Fruit fly (Drosophila melanogaster) whole organism, embryonic: ENCODE results near the gene obst-J.

ENCODE experiments used
- Atf6 ChIP-seq: fragments of 200-800 bp; sonication (Bioruptor generic); IDR thresholded peaks from 2 replicates; pipeline ENCODE4 v1.3.6; 2022; ENCODE audit warnings: missing biosample characterization, missing genetic modification characterization
- BEAF-32 ChIP-seq: fragments of 200-800 bp; sonication (Bioruptor generic); optimal IDR thresholded peaks from 3 replicates; lab custom pipeline; 2017; ENCODE audit warnings: missing biosample characterization, missing genetic modification characterization, mild to moderate bottlenecking, moderate library complexity, missing genetic modification reagents
- Blimp-1 ChIP-seq: fragments of 200-800 bp; sonication (Bioruptor generic); optimal IDR thresholded peaks from 3 replicates; lab custom pipeline; 2018; ENCODE audit warnings: missing biosample characterization, missing genetic modification characterization, mild to moderate bottlenecking, moderate library complexity, missing genetic modification reagents
- CG12391 ChIP-seq: fragments of 200-800 bp; sonication (Bioruptor generic); optimal IDR thresholded peaks from 3 replicates; lab custom pipeline; 2018; ENCODE audit warnings: missing biosample characterization, mild to moderate bottlenecking, missing genetic modification characterization, moderate library complexity
- CG14860 ChIP-seq: fragments of 200-800 bp; sonication (Bioruptor generic); IDR thresholded peaks from 3 replicates; pipeline ENCODE4 v1.3.6; 2022; ENCODE audit warnings: missing biosample characterization, missing genetic modification characterization; ENCODE audit not compliant: partially characterized antibody
- CG15011 ChIP-seq: fragments of 200-800 bp; sonication (Bioruptor generic); optimal IDR thresholded peaks from 3 replicates; lab custom pipeline; 2018; ENCODE audit warnings: missing biosample characterization, mild to moderate bottlenecking, missing genetic modification characterization
- CG15269 ChIP-seq: fragments of 200-800 bp; sonication (Bioruptor generic); optimal IDR thresholded peaks from 2 replicates; lab custom pipeline; 2018; ENCODE audit warnings: missing biosample characterization, mild to moderate bottlenecking, missing genetic modification characterization, moderate library complexity
- CG1529 ChIP-seq: fragments of 200-800 bp; sonication (Bioruptor generic); optimal IDR thresholded peaks from 3 replicates; lab custom pipeline; 2018; ENCODE audit warnings: missing biosample characterization, missing genetic modification characterization
- CG17829 ChIP-seq: fragments of 200-800 bp; optimal IDR thresholded peaks from 2 replicates; lab custom pipeline; 2019; ENCODE audit warnings: missing biosample characterization, mild to moderate bottlenecking, missing genetic modification characterization, moderate library complexity
- CG18764 ChIP-seq: fragments of 200-800 bp; sonication (Bioruptor generic); optimal IDR thresholded peaks from 3 replicates; lab custom pipeline; 2016; ENCODE audit warnings: missing biosample characterization, missing genetic modification characterization
- CG2120 ChIP-seq: fragments of 200-800 bp; sonication (Bioruptor generic); optimal IDR thresholded peaks from 3 replicates; lab custom pipeline; 2016; ENCODE audit warnings: missing biosample characterization, missing genetic modification characterization
- CG31441 ChIP-seq: fragments of 200-800 bp; sonication (Bioruptor generic); IDR thresholded peaks from 2 replicates; pipeline ENCODE4 v1.3.6; 2022; ENCODE audit warnings: missing biosample characterization, missing genetic modification characterization
- CG32532 ChIP-seq: fragments of 200-800 bp; sonication (Bioruptor generic); IDR thresholded peaks from 2 replicates; pipeline ENCODE4 v1.3.6; 2022; ENCODE audit warnings: missing biosample characterization, missing genetic modification characterization
- CG34224 ChIP-seq: fragments of 200-800 bp; sonication (Bioruptor generic); IDR thresholded peaks from 3 replicates; pipeline ENCODE4 v1.3.6; 2022; ENCODE audit warnings: missing biosample characterization, missing genetic modification characterization; ENCODE audit not compliant: partially characterized antibody
- CG3847 ChIP-seq: fragments of 200-800 bp; sonication (Bioruptor generic); IDR thresholded peaks from 2 replicates; pipeline ENCODE4 v1.3.6; 2022; ENCODE audit warnings: missing biosample characterization, missing genetic modification characterization
- CG7963 ChIP-seq: fragments of 200-800 bp; sonication (Bioruptor generic); IDR thresholded peaks from 3 replicates; pipeline ENCODE4 v1.3.6; 2022; ENCODE audit warnings: missing biosample characterization, missing genetic modification characterization; ENCODE audit not compliant: partially characterized antibody
- CG9932 ChIP-seq: fragments of 200-800 bp; sonication (Bioruptor generic); IDR thresholded peaks from 2 replicates; pipeline ENCODE4 v1.3.6; 2022; ENCODE audit warnings: missing biosample characterization, missing genetic modification characterization
- CTCF ChIP-seq: fragments of 200-800 bp; sonication (Bioruptor generic); optimal IDR thresholded peaks from 2 replicates; lab custom pipeline; 2017; ENCODE audit warnings: missing biosample characterization, mild to moderate bottlenecking, missing genetic modification characterization, moderate library complexity
- CoRest ChIP-seq: fragments of 200-800 bp; sonication (Bioruptor generic); optimal IDR thresholded peaks from 3 replicates; lab custom pipeline; 2018; ENCODE audit warnings: missing biosample characterization, mild to moderate bottlenecking, missing genetic modification characterization, moderate library complexity
- D19B ChIP-seq: fragments of 200-800 bp; sonication (Bioruptor generic); optimal IDR thresholded peaks from 2 replicates; lab custom pipeline; 2017; ENCODE audit warnings: missing biosample characterization, mild to moderate bottlenecking, missing genetic modification characterization
- Dp ChIP-seq: fragments of 200-800 bp; sonication (Bioruptor generic); optimal IDR thresholded peaks from 2 replicates; lab custom pipeline; 2018; ENCODE audit warnings: missing biosample characterization, mild to moderate bottlenecking, missing genetic modification characterization, moderate library complexity
- E2f2 ChIP-seq: fragments of 200-800 bp; sonication (Bioruptor generic); IDR thresholded peaks from 2 replicates; pipeline ENCODE4 v1.3.6; 2022; ENCODE audit warnings: missing biosample characterization, missing genetic modification characterization
- Fer3 ChIP-seq: fragments of 200-800 bp; sonication (Bioruptor generic); optimal IDR thresholded peaks from 2 replicates; lab custom pipeline; 2018; ENCODE audit warnings: missing biosample characterization, mild to moderate bottlenecking, missing genetic modification characterization, moderate library complexity
- H2.0 ChIP-seq: fragments of 200-800 bp; sonication (Bioruptor generic); IDR thresholded peaks from 2 replicates; pipeline ENCODE4 v1.3.6; 2022; ENCODE audit warnings: missing biosample characterization, missing genetic modification characterization
- HmgZ ChIP-seq: fragments of 200-800 bp; sonication (Bioruptor generic); optimal IDR thresholded peaks from 2 replicates; lab custom pipeline; 2018; ENCODE audit warnings: missing biosample characterization, mild to moderate bottlenecking, missing genetic modification characterization
- Hr51 ChIP-seq, 2 experiments: fragments of 200-800 bp; sonication (Bioruptor generic); optimal IDR thresholded peaks; 2 replicates in 1 of 2; 3 replicates in 1 of 2; lab custom pipeline; 2016 to 2018; ENCODE audit warnings: missing biosample characterization in 2 of 2, missing genetic modification characterization in 2 of 2, mild to moderate bottlenecking in 1 of 2, moderate library complexity in 1 of 2
- Lim3 ChIP-seq: fragments of 200-800 bp; sonication (Bioruptor generic); IDR thresholded peaks from 2 replicates; pipeline ENCODE4 v1.3.6; 2022; ENCODE audit warnings: missing biosample characterization, missing genetic modification characterization
- Med ChIP-seq: fragments of 200-800 bp; sonication (Bioruptor generic); peaks from one replicate; lab custom pipeline; 2016; ENCODE audit warnings: missing biosample characterization, missing genetic modification characterization, mild to moderate bottlenecking, inconsistent platforms, moderate library complexity
- PHDP ChIP-seq: fragments of 200-800 bp; sonication (Bioruptor generic); optimal IDR thresholded peaks from 3 replicates; lab custom pipeline; 2018; ENCODE audit warnings: missing biosample characterization, mild to moderate bottlenecking, missing genetic modification characterization, moderate library complexity
- Ptx1 ChIP-seq: fragments of 200-800 bp; sonication (Bioruptor generic); IDR thresholded peaks from 2 replicates; pipeline ENCODE4 v1.3.6; 2022; ENCODE audit warnings: missing biosample characterization, missing genetic modification characterization
- Sox102F ChIP-seq: fragments of 200-800 bp; sonication (Bioruptor generic); optimal IDR thresholded peaks from 2 replicates; lab custom pipeline; 2018; ENCODE audit warnings: missing biosample characterization, mild to moderate bottlenecking, missing genetic modification characterization, moderate library complexity
- Sry-δ ChIP-seq: fragments of 200-800 bp; sonication (Bioruptor generic); optimal IDR thresholded peaks from 2 replicates; lab custom pipeline; 2016; ENCODE audit warnings: missing biosample characterization, missing genetic modification characterization
- Xrp1 ChIP-seq: fragments of 200-800 bp; sonication (Bioruptor generic); IDR thresholded peaks from 2 replicates; pipeline ENCODE4 v1.3.6; 2022; ENCODE audit warnings: missing biosample characterization, missing genetic modification characterization
- amos ChIP-seq: fragments of 200-800 bp; sonication (Bioruptor generic); IDR thresholded peaks from 2 replicates; pipeline ENCODE4 v1.3.6; 2022; ENCODE audit warnings: missing biosample characterization, missing genetic modification characterization; ENCODE audit not compliant: partially characterized antibody
- bbx ChIP-seq: fragments of 200-800 bp; sonication (Bioruptor generic); IDR thresholded peaks from 2 replicates; pipeline ENCODE4 v1.3.6; 2022; ENCODE audit warnings: missing biosample characterization, missing genetic modification characterization; ENCODE audit not compliant: partially characterized antibody
- bsh ChIP-seq, 2 experiments: fragments of 200-800 bp; sonication (Bioruptor generic); optimal IDR thresholded peaks; 2 replicates each; lab custom pipeline; 2017 to 2018; ENCODE audit warnings: mild to moderate bottlenecking in 2 of 2, missing biosample characterization in 2 of 2, missing genetic modification characterization in 2 of 2, moderate library complexity in 1 of 2
- chinmo ChIP-seq: fragments of 200-800 bp; sonication (Bioruptor generic); IDR thresholded peaks from 4 replicates; pipeline ENCODE4 v1.3.6; 2022; ENCODE audit warnings: missing biosample characterization, missing genetic modification characterization; ENCODE audit not compliant: partially characterized antibody
- ci ChIP-seq: fragments of 200-800 bp; sonication (Bioruptor generic); IDR thresholded peaks from 3 replicates; pipeline ENCODE4 v1.3.6; 2022; ENCODE audit warnings: missing biosample characterization, missing genetic modification characterization
- emc ChIP-seq: fragments of 200-800 bp; sonication (Bioruptor generic); optimal IDR thresholded peaks from 2 replicates; lab custom pipeline; 2016; ENCODE audit warnings: missing biosample characterization, missing genetic modification characterization
- ftz-f1 ChIP-seq: fragments of 200-800 bp; sonication (Bioruptor generic); optimal IDR thresholded peaks from 2 replicates; lab custom pipeline; 2016; ENCODE audit warnings: missing biosample characterization, missing genetic modification characterization
- gem ChIP-seq: fragments of 200-800 bp; sonication (Bioruptor generic); optimal IDR thresholded peaks from 2 replicates; lab custom pipeline; 2019; ENCODE audit warnings: missing biosample characterization, mild to moderate bottlenecking, missing genetic modification characterization, moderate library complexity
- hbn ChIP-seq: fragments of 200-800 bp; sonication (Bioruptor generic); IDR thresholded peaks from 2 replicates; pipeline ENCODE4 v1.3.6; 2022; ENCODE audit warnings: missing biosample characterization, missing genetic modification characterization; ENCODE audit not compliant: partially characterized antibody
- inv ChIP-seq: fragments of 200-800 bp; sonication (Bioruptor generic); IDR thresholded peaks from 2 replicates; pipeline ENCODE4 v1.3.6; 2022; ENCODE audit warnings: missing biosample characterization, missing genetic modification characterization; ENCODE audit not compliant: partially characterized antibody
- pzg ChIP-seq: fragments of 200-800 bp; sonication (Bioruptor generic); optimal IDR thresholded peaks from 3 replicates; lab custom pipeline; 2018; ENCODE audit warnings: missing biosample characterization, mild to moderate bottlenecking, missing genetic modification characterization, moderate library complexity
- unc-4 ChIP-seq: fragments of 200-800 bp; sonication (Bioruptor generic); IDR thresholded peaks from 2 replicates; pipeline ENCODE4 v1.3.6; 2022; ENCODE audit warnings: missing biosample characterization, missing genetic modification characterization; ENCODE audit not compliant: partially characterized antibody
- unpg ChIP-seq: fragments of 200-800 bp; sonication (Bioruptor generic); optimal IDR thresholded peaks from 3 replicates; lab custom pipeline; 2018; ENCODE audit warnings: missing biosample characterization, mild to moderate bottlenecking, missing genetic modification characterization, moderate library complexity
- vvl ChIP-seq: fragments of 200-800 bp; sonication (Bioruptor generic); IDR thresholded peaks from 2 replicates; pipeline ENCODE4 v1.3.6; 2022; ENCODE audit warnings: missing biosample characterization, missing genetic modification characterization

The obst-J gene

dm6 chr3L:20112797-20113368, 18.7 kb downstream of the obst-J start, which contains the start of gene CG14187 (continued):
- TF ChIP-seq CG18764 (GFP tag; lab: Kevin White, UChicago) (no peak), Med (GFP tag; lab: Kevin White, UChicago) (peak; percentile 35), CG12391 (tag; lab: Kevin White, UChicago) (peak; percentile 6), HmgZ (tag; lab: Kevin White, UChicago) (no peak), gem (tag; lab: Kevin White, UChicago) (peak; percentile 40), emc (GFP tag; lab: Kevin White, UChicago) (no peak), CG1529 (no peak), CG3847 (GFP tag; lab: Robert Waterston, UW) (peak; percentile 37; the same call in 1 of the 2 replicates), bbx (GFP tag; lab: Robert Waterston, UW) (peak; percentile 53; the same call in 1 of the 2 replicates), D19B (peak; percentile 22), CG32532 (GFP tag; lab: Robert Waterston, UW) (peak; percentile 44; the same call in 1 of the 2 replicates), E2f2 (GFP tag; lab: Robert Waterston, UW) (peak; percentile 87), CG17829 (tag; lab: Kevin White, UChicago) (peak; percentile 9), Dp (GFP tag; lab: Kevin White, UChicago) (peak; percentile 74), CTCF (GFP tag; lab: Kevin White, UChicago) (peak; percentile 89), chinmo (peak; percentile 58; the same call in 1 of the 4 replicates), vvl (peak; percentile 94), ci (GFP tag; lab: Robert Waterston, UW) (peak; percentile 38; the same call in 1 of the 3 replicates), unpg (GFP tag; lab: Kevin White, UChicago) (peak; percentile 32), CG7963 (GFP tag; lab: Robert Waterston, UW) (0 out of 3 replicates have a peak, but pooled peaks have one; percentile 27), Atf6 (GFP tag; lab: Robert Waterston, UW) (0 out of 2 replicates have a peak, but pooled peaks have one; percentile 19), CG15011 (GFP tag; lab: Kevin White, UChicago) (no peak), PHDP (tag; lab: Kevin White, UChicago) (peak; percentile 8), CoRest (tag; lab: Kevin White, UChicago) (peak; percentile 17), Ptx1 (GFP tag; lab: Robert Waterston, UW) (peak; percentile 25; the same call in 1 of the 2 replicates), Lim3 (GFP tag; lab: Robert Waterston, UW) (no peak), CG2120 (GFP tag; lab: Kevin White, UChicago) (peak; percentile 34), H2.0 (GFP tag; lab: Robert Waterston, UW) (peak; percentile 41; the same call in 1 of the 2 replicates), Sry-δ (GFP tag; lab: Kevin White, UChicago) (peak; percentile 10), Sox102F (GFP tag; lab: Kevin White, UChicago) (peak; percentile 16), unc-4 (GFP tag; lab: Robert Waterston, UW) (peak; percentile 64), amos (GFP tag; lab: Robert Waterston, UW) (peak; percentile 79), BEAF-32 (GFP tag; lab: Kevin White, UChicago) (peak; percentile 65), bsh (GFP tag; optimal IDR thresholded peaks at IDR 0.05; lab: Kevin White, UChicago) (peak in 1 of 2 experiments; percentile 36), ftz-f1 (GFP tag; lab: Kevin White, UChicago) (no peak), Fer3 (tag; lab: Kevin White, UChicago) (peak; percentile 8), CG14860 (0 out of 3 replicates have a peak, but pooled peaks have one; percentile 26), CG9932 (peak; percentile 63; the same call in 1 of the 2 replicates), pzg (GFP tag; lab: Kevin White, UChicago) (peak; percentile 20), CG15269 (peak; percentile 0), Blimp-1 (GFP tag; lab: Kevin White, UChicago) (peak; percentile 28), hbn (peak; percentile 32; the same call in 1 of the 2 replicates), CG34224 (GFP tag; lab: Robert Waterston, UW) (0 out of 3 replicates have a peak, but pooled peaks have one; percentile 31), CG31441 (GFP tag; lab: Robert Waterston, UW) (0 out of 2 replicates have a peak, but pooled peaks have one; percentile 11), Xrp1 (GFP tag; lab: Robert Waterston, UW) (peak; percentile 40; the same call in 1 of the 2 replicates), Hr51 (GFP tag; optimal IDR thresholded peaks at IDR 0.05; lab: Kevin White, UChicago) (peak in 1 of 2 experiments; percentile 8), inv (GFP tag; lab: Robert Waterston, UW) (peak; percentile 44; the same call in 1 of the 2 replicates)
